Fruit fly (Drosophila melanogaster) whole organism, wandering third instar larva: ENCODE results near the gene psidin.

Experiments used
- CG9705 ChIP-seq: fragments of 200-800 bp; sonication (Bioruptor generic); optimal IDR thresholded peaks from 2 replicates; lab custom pipeline; 2018; ENCODE audit warnings: missing biosample characterization, mild to moderate bottlenecking, missing genetic modification characterization
- Myc ChIP-seq: fragments of >200 bp; optimal IDR thresholded peaks from 2 replicates; lab custom pipeline; 2017
- Rel ChIP-seq, 2 experiments: fragments of 200-800 bp; sonication (Bioruptor generic) in 1 of 2; optimal IDR thresholded peaks; 2 replicates in 1 of 2; 3 replicates in 1 of 2; lab custom pipeline; 2016 to 2019; ENCODE audit warnings: mild to moderate bottlenecking in 2 of 2, missing biosample characterization in 2 of 2, missing genetic modification characterization in 2 of 2, moderate library complexity in 1 of 2
- Sp1 ChIP-seq: fragments of 200-800 bp; sonication (Bioruptor generic); optimal IDR thresholded peaks from 3 replicates; lab custom pipeline; 2019; ENCODE audit warnings: missing biosample characterization, mild to moderate bottlenecking, missing genetic modification characterization, moderate library complexity
- dl ChIP-seq, 2 experiments: fragments of 175-275, 200-275 bp in 1 of 2; fragments of 200-275 bp in 1 of 2; sonication (Bioruptor generic); optimal IDR thresholded peaks; lab custom pipeline; 2018; ENCODE audit warnings: mild to moderate bottlenecking in 2 of 2, missing biosample characterization in 2 of 2, missing genetic modification characterization in 2 of 2, moderate library complexity in 2 of 2; ENCODE audit not compliant: partially characterized antibody in 2 of 2, insufficient read depth in 1 of 2
- fru ChIP-seq: fragments of 200-800 bp; sonication (Bioruptor generic); optimal IDR thresholded peaks from 3 replicates; lab custom pipeline; 2016; ENCODE audit warnings: missing biosample characterization, mild to moderate bottlenecking, missing genetic modification characterization
- pan ChIP-seq: fragments of >200 bp; optimal IDR thresholded peaks from 2 replicates; lab custom pipeline; 2017
- psq ChIP-seq: fragments of 200-800 bp; sonication (Bioruptor generic); optimal IDR thresholded peaks from 3 replicates; lab custom pipeline; 2017; ENCODE audit warnings: missing biosample characterization, mild to moderate bottlenecking, missing genetic modification characterization, moderate library complexity

DNA sequence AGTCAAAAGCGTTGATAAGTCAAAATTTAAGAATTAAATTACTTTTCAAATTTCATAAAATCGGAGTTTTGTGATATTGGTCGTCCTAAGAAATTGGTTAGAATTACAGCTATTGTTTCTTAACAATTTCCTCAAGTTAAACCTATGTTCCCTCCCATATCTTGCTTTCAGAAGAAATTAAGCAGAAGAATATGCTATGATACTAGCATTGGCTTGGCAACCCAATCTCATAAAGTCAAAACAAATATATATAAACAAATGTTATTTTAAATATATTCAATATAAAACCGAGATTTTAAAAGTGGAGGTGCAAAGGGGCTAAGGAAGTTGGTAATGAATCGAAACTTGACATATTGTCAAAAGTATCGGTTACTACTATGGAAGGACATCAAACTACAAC, 48.9 kb upstream of the psidin start, which contains the start of gene CG31213:
- TF ChIP-seq fru (GFP tag; lab: Kevin White, UChicago) = no peak
- no peak for TF ChIP-seq dl (GFP tag; optimal IDR thresholded peaks at IDR 0.05; lab: Kevin White, UChicago; ENCODE audit: insufficient read depth in 1 of 2, partially characterized antibody in 2 of 2)
- TF ChIP-seq psq = no peak
- no peak for TF ChIP-seq Sp1
- no peak for TF ChIP-seq pan (lab: Kevin White, UChicago)
- TF ChIP-seq CG9705 (GFP tag; lab: Kevin White, UChicago) = no peak
- no peak for TF ChIP-seq Myc (lab: Kevin White, UChicago)
- no peak for TF ChIP-seq Rel (GFP tag; optimal IDR thresholded peaks at IDR 0.05; lab: Kevin White, UChicago)
- TF ChIP-seq Rel (tag; optimal IDR thresholded peaks at IDR 0.05; lab: Kevin White, UChicago) = no peak
